Fruit fly (Drosophila melanogaster): ENCODE results near the gene CG2201.

The CG2201 gene

DNA sequence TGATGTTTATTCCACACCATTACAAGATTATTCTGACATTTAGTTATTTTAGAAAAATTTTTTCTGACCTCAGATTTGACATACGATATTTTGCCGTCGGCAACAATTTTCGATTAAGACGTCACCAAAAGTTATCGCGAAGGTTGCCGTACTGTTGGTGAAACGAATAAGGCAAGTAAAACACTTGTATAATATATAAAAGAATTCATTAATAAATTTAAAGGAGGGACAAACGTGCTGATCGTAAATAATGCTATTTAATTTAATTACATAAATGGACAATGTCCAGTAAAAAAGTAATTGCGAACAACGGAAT is 550 bp upstream of the CG2201 start (continued):
- TF ChIP-seq hbn (GFP tag; IDR thresholded peaks at IDR 0.05; ENCODE audit: partially characterized antibody) = 0 out of 2 replicates have a peak, but pooled peaks have one; percentile 32
- peak; percentile 37; the same call in 1 of the 2 replicates for TF ChIP-seq CG42726 (GFP tag; IDR thresholded peaks at IDR 0.05; ENCODE audit: partially characterized antibody)
- TF ChIP-seq caup (GFP tag; optimal IDR thresholded peaks at IDR 0.05; ENCODE audit: severe bottlenecking) = no peak
- peak; percentile 14; the same call in 1 of the 3 replicates for TF ChIP-seq vnd (GFP tag; IDR thresholded peaks at IDR 0.05; ENCODE audit: partially characterized antibody)
- peak; percentile 67 for TF ChIP-seq BEAF-32 (GFP tag; optimal IDR thresholded peaks at IDR 0.05)
- TF ChIP-seq knrl (GFP tag; IDR thresholded peaks at IDR 0.05; ENCODE audit: partially characterized antibody) = peak; percentile 55; the same call in 1 of the 3 replicates
- no peak for TF ChIP-seq Camta (GFP tag; optimal IDR thresholded peaks at IDR 0.05)
- TF ChIP-seq h (optimal IDR thresholded peaks at IDR 0.05) = no peak
- no peak for TF ChIP-seq CG16815 (GFP tag; optimal IDR thresholded peaks at IDR 0.05)
- peak; percentile 75 for TF ChIP-seq CG30020 (tag; optimal IDR thresholded peaks at IDR 0.05)
- no peak for TF ChIP-seq Dip3 (GFP tag; optimal IDR thresholded peaks at IDR 0.05)
- TF ChIP-seq row (GFP tag; IDR thresholded peaks at IDR 0.05) = peak; percentile 41; the same call in 2 of the 3 replicates
- no peak for TF ChIP-seq CG18011 (GFP tag; optimal IDR thresholded peaks at IDR 0.05)
- peak; percentile 16 for TF ChIP-seq Dp (GFP tag; optimal IDR thresholded peaks at IDR 0.05)
- peak; percentile 16 for TF ChIP-seq pzg (GFP tag; optimal IDR thresholded peaks at IDR 0.05)
- TF ChIP-seq CG7357 (GFP tag; IDR thresholded peaks at IDR 0.05) = no peak
- TF ChIP-seq kah (GFP tag; optimal IDR thresholded peaks at IDR 0.05) = no peak
- TF ChIP-seq CG13287 (GFP tag; IDR thresholded peaks at IDR 0.05; ENCODE audit: partially characterized antibody) = peak; percentile 61
- peak; percentile 32 for TF ChIP-seq CG4617 (GFP tag; optimal IDR thresholded peaks at IDR 0.05; ENCODE audit: borderline replicate concordance)
- TF ChIP-seq CG6791 (GFP tag; IDR thresholded peaks at IDR 0.05; ENCODE audit: partially characterized antibody) = peak; percentile 64
- TF ChIP-seq CG34224 (GFP tag; IDR thresholded peaks at IDR 0.05; ENCODE audit: partially characterized antibody) = peak; percentile 57; the same call in 1 of the 3 replicates
- no peak for TF ChIP-seq CG9727 (GFP tag; optimal IDR thresholded peaks at IDR 0.05)
- no peak for TF ChIP-seq odd (GFP tag; optimal IDR thresholded peaks at IDR 0.05)
- peak; percentile 5 for TF ChIP-seq CG15514 (GFP tag; optimal IDR thresholded peaks at IDR 0.05)
- peak; percentile 40 for TF ChIP-seq CG2116 (GFP tag; optimal IDR thresholded peaks at IDR 0.05)
- peak; percentile 50; the same call in 1 of the 2 replicates for TF ChIP-seq amos (GFP tag; IDR thresholded peaks at IDR 0.05; ENCODE audit: partially characterized antibody)
- peak; percentile 48; the same call in 1 of the 2 replicates for TF ChIP-seq unc-4 (GFP tag; IDR thresholded peaks at IDR 0.05; ENCODE audit: partially characterized antibody)
- peak; percentile 33 for TF ChIP-seq Sry-δ (GFP tag; optimal IDR thresholded peaks at IDR 0.05)
- peak; percentile 58 for TF ChIP-seq CG16813 (GFP tag; IDR thresholded peaks at IDR 0.05; ENCODE audit: partially characterized antibody)
- no peak for TF ChIP-seq sug (tag; optimal IDR thresholded peaks at IDR 0.05)
- no peak for TF ChIP-seq CG8290 (GFP tag; optimal IDR thresholded peaks at IDR 0.05)
- peak in 1 of 2 experiments; percentile 44 for TF ChIP-seq CG8290 (tag; optimal IDR thresholded peaks at IDR 0.05)
- TF ChIP-seq Pdp1 (GFP tag; optimal IDR thresholded peaks at IDR 0.05) = peak in 1 of 2 experiments; percentile 68
- TF ChIP-seq maf-S (GFP tag; optimal IDR thresholded peaks at IDR 0.05) = no peak
- TF ChIP-seq stwl (tag; optimal IDR thresholded peaks at IDR 0.05) = peak; percentile 74
- TF ChIP-seq CG1603 (tag; optimal IDR thresholded peaks at IDR 0.05) = peak; percentile 57
- no peak for TF ChIP-seq CG1792 (GFP tag; optimal IDR thresholded peaks at IDR 0.05)
- TF ChIP-seq Dll (GFP tag; IDR thresholded peaks at IDR 0.05; ENCODE audit: partially characterized antibody) = peak; percentile 59; the same call in 3 of the 4 replicates
- TF ChIP-seq CG15011 (GFP tag; optimal IDR thresholded peaks at IDR 0.05) = no peak
- TF ChIP-seq CG6175 (GFP tag; IDR thresholded peaks at IDR 0.05) = no peak
- 0 out of 4 replicates have a peak, but pooled peaks have one; percentile 10 for TF ChIP-seq chinmo (GFP tag; IDR thresholded peaks at IDR 0.05; ENCODE audit: partially characterized antibody)

Data from whole organism, embryonic.